Worm (Caenorhabditis elegans): ENCODE measurements around the gene Y41D4A.3.

DNA sequence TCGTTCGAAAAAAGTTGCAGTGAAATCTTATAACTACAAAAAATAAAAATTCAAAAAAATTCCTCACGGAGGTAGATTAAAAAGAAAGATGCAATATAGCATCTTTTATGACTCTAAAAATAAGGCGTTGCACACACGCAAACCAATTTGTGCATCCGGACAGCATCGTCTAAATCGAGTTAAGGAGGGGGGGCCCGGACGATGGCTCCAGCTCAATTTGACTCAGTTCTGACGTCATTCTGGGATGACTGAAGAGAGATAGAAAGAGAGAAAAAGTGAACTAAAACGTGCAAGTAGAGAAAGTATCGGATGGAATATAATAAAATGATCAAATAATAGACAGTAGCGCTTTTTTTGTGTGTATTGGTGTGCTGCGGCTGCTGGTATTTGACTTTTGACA lies 12.4 kb downstream of the Y41D4A.3 start:
- TF ChIP-seq ets-7 (tag; optimal IDR thresholded peaks at IDR 0.05) (no peak), pes-1 (GFP tag; IDR thresholded peaks at IDR 0.05) (no peak), ceh-13 (GFP tag; optimal IDR thresholded peaks at IDR 0.05) (no peak)
